Fruit fly (Drosophila melanogaster): ENCODE results near the gene Der-1.

The Der-1 gene

DNA sequence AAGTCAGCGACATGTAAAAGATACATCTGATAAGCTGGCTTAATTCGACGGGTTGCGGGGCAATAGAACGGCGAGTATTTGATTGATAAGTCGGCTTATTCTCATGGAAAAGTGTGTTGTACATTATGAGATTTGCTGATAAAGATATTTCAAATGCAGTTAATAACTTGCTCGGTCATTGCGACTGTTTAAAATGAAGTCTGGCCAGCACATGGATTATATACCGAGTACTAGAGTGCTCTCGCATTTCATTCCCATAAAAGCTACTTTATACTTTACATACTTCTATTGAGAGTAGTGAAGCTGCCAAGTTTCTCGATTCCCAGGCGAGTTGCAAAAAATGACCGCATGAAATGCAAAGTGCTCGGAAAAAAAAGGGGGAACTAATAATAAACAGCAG is 5.9 kb upstream of the Der-1 start:
- no peak for TF ChIP-seq Vsx2 (GFP tag; optimal IDR thresholded peaks at IDR 0.05; ENCODE audit: partially characterized antibody)
- TF ChIP-seq foxo (GFP tag; optimal IDR thresholded peaks at IDR 0.05), result no peak
- no peak for TF ChIP-seq Hr78 (GFP tag; optimal IDR thresholded peaks at IDR 0.05)
- TF ChIP-seq Hr83 (GFP tag; optimal IDR thresholded peaks at IDR 0.05; ENCODE audit: poor library complexity, severe bottlenecking), result no peak
- no peak for TF ChIP-seq Myc (optimal IDR thresholded peaks at IDR 0.05)
- no peak for TF ChIP-seq Rel (GFP tag; optimal IDR thresholded peaks at IDR 0.05)
- no peak for TF ChIP-seq Rel (tag; optimal IDR thresholded peaks at IDR 0.05)
- no peak for TF ChIP-seq Jra (GFP tag; optimal IDR thresholded peaks at IDR 0.05)
- TF ChIP-seq CrebA (GFP tag; optimal IDR thresholded peaks at IDR 0.05; ENCODE audit: borderline replicate concordance), result no peak
- TF ChIP-seq Sp1 (GFP tag; optimal IDR thresholded peaks at IDR 0.05), result no peak
- no peak for TF ChIP-seq Hnf4 (GFP tag; optimal IDR thresholded peaks at IDR 0.05)
- no peak for TF ChIP-seq ey (GFP tag; optimal IDR thresholded peaks at IDR 0.05)
- TF ChIP-seq Mio (GFP tag; optimal IDR thresholded peaks at IDR 0.05), result no peak
- no peak for TF ChIP-seq brk (GFP tag; optimal IDR thresholded peaks at IDR 0.05)
- no peak for TF ChIP-seq Dfd (GFP tag; optimal IDR thresholded peaks at IDR 0.05)
- TF ChIP-seq OdsH (GFP tag; optimal IDR thresholded peaks at IDR 0.05), result no peak
- no peak for TF ChIP-seq tai (GFP tag; optimal IDR thresholded peaks at IDR 0.05)
- no peak for TF ChIP-seq psq (GFP tag; optimal IDR thresholded peaks at IDR 0.05)
- no peak for TF ChIP-seq usp (GFP tag; optimal IDR thresholded peaks at IDR 0.05)
- no peak for TF ChIP-seq dl (GFP tag; optimal IDR thresholded peaks at IDR 0.05; ENCODE audit: insufficient read depth in 1 of 2, partially characterized antibody in 2 of 2)
- TF ChIP-seq Dif (GFP tag; optimal IDR thresholded peaks at IDR 0.05; ENCODE audit: partially characterized antibody), result no peak

- TF ChIP-seq foxo (GFP tag; optimal IDR thresholded peaks at IDR 0.05) (no peak), usp (GFP tag; optimal IDR thresholded peaks at IDR 0.05) (no peak), GATAd (GFP tag; optimal IDR thresholded peaks at IDR 0.05) (no peak), sv (GFP tag; optimal IDR thresholded peaks at IDR 0.05) (no peak), dsf (GFP tag; optimal IDR thresholded peaks at IDR 0.05; ENCODE audit: borderline replicate concordance) (no peak), pan (optimal IDR thresholded peaks at IDR 0.05) (no peak), Hr83 (GFP tag; optimal IDR thresholded peaks at IDR 0.05; ENCODE audit: poor library complexity, severe bottlenecking) (no peak), jim (GFP tag; optimal IDR thresholded peaks at IDR 0.05) (no peak), Vsx2 (GFP tag; optimal IDR thresholded peaks at IDR 0.05; ENCODE audit: partially characterized antibody) (no peak), psq (GFP tag; optimal IDR thresholded peaks at IDR 0.05) (no peak), brk (GFP tag; optimal IDR thresholded peaks at IDR 0.05) (no peak), Dif (GFP tag; optimal IDR thresholded peaks at IDR 0.05; ENCODE audit: partially characterized antibody) (no peak)
Measured at dm6 chr2L:1970312-1970929, 3.3 kb upstream of the Der-1 start, which contains the start of gene erm. TSS of gene erm (minus strand) at chr2L:1970362.

DNA sequence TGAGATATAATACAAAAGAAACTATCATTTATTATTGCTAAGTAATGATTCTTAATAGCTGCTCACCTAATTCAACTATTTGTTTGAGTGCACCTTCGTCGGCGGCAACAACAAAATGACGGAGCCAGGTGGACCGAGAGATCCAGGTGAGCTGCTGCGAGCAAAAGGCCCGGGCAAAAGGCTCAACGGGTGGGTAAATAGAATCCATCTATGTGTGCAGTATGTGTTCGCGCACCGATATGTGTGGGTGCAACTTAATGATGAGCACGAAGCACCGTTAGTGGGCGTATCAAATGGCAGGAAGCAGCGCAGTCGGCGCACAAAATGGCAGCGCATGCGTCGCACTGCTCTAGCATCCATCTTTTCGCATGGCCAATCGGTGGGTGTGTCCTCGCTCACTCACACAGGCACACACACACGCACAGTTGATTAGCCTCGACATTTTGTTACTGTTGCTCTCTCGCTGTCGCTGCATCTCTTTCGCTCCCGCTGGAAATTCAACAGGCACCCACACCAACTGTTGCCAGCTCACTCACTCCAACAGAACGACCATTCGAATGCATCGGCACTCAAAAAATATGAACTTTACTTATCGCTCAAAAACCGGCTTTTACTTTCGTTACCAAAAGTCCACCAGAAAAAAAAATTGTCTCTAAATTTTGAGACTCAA is 1.2 kb upstream of the Der-1 start:
- TF ChIP-seq woc (GFP tag; optimal IDR thresholded peaks at IDR 0.05) (no peak), Vsx2 (GFP tag; optimal IDR thresholded peaks at IDR 0.05; ENCODE audit: partially characterized antibody) (peak; percentile 100)

dm6 chr2L:1975473-1975872 is 1.7 kb downstream of the Der-1 start:
- peak; percentile 91 for TF ChIP-seq Dfd (GFP tag; optimal IDR thresholded peaks at IDR 0.05)
- no peak for TF ChIP-seq lola (GFP tag; optimal IDR thresholded peaks at IDR 0.05)

- no peak for TF ChIP-seq Vsx2 (GFP tag; optimal IDR thresholded peaks at IDR 0.05; ENCODE audit: partially characterized antibody)
- TF ChIP-seq Rel (GFP tag; optimal IDR thresholded peaks at IDR 0.05), result no peak
- no peak for TF ChIP-seq Rel (tag; optimal IDR thresholded peaks at IDR 0.05)
- no peak for TF ChIP-seq CrebA (GFP tag; optimal IDR thresholded peaks at IDR 0.05; ENCODE audit: borderline replicate concordance)
- TF ChIP-seq sv (GFP tag; optimal IDR thresholded peaks at IDR 0.05), result no peak
- no peak for TF ChIP-seq usp (GFP tag; optimal IDR thresholded peaks at IDR 0.05)
Measured at dm6 chr2L:1979196-1979818, 5.5 kb downstream of the Der-1 start.

Data from whole organism, wandering third instar larva.